Fruit fly (Drosophila melanogaster) whole organism, pupa: ENCODE measurements around the gene CG13069.

Source experiments
- CG10348 ChIP-seq: fragments of 200-800 bp; sonication (Bioruptor generic); IDR thresholded peaks from 2 replicates; pipeline ENCODE4 v1.3.6; 2022; ENCODE audit warnings: missing biosample characterization, missing genetic modification characterization
- CG12605 ChIP-seq: fragments of 200-800 bp; sonication (Bioruptor generic); IDR thresholded peaks from 2 replicates; pipeline ENCODE4 v1.3.6; 2022; ENCODE audit warnings: missing biosample characterization, missing genetic modification characterization
- CG13204 ChIP-seq: fragments of 200-800 bp; sonication (Bioruptor generic); optimal IDR thresholded peaks from 2 replicates; lab custom pipeline; 2018; ENCODE audit warnings: missing biosample characterization, mild to moderate bottlenecking, missing genetic modification characterization, moderate library complexity
- CG14655 ChIP-seq: fragments of 200-800 bp; sonication (Bioruptor generic); optimal IDR thresholded peaks from 3 replicates; lab custom pipeline; 2017; ENCODE audit warnings: mild to moderate bottlenecking, missing biosample characterization, missing genetic modification reagents, missing genetic modification characterization
- CG15710 ChIP-seq: fragments of 200-800 bp; sonication (Bioruptor generic); optimal IDR thresholded peaks from 2 replicates; lab custom pipeline; 2018; ENCODE audit warnings: missing biosample characterization, mild to moderate bottlenecking, missing genetic modification characterization, moderate library complexity
- CG17806 ChIP-seq: fragments of 200-800 bp; sonication (Bioruptor generic); optimal IDR thresholded peaks from 2 replicates; lab custom pipeline; 2018; ENCODE audit warnings: missing biosample characterization, mild to moderate bottlenecking, missing genetic modification characterization, moderate library complexity
- CG32121 ChIP-seq: fragments of 200-800 bp; sonication (Bioruptor generic); IDR thresholded peaks from 2 replicates; pipeline ENCODE4 v1.3.6; 2022; ENCODE audit warnings: missing biosample characterization, missing genetic modification characterization
- CG34367 ChIP-seq: fragments of 200-800 bp; sonication (Bioruptor generic); optimal IDR thresholded peaks from 2 replicates; lab custom pipeline; 2018; ENCODE audit warnings: missing biosample characterization, mild to moderate bottlenecking, missing genetic modification characterization
- CG4496 ChIP-seq: fragments of 200-800 bp; sonication (Bioruptor generic); IDR thresholded peaks from 3 replicates; pipeline ENCODE4 v1.3.6; 2022; ENCODE audit warnings: missing biosample characterization, missing genetic modification characterization
- CG8159 ChIP-seq: fragments of 200-800 bp; sonication (Bioruptor generic); optimal IDR thresholded peaks from 3 replicates; lab custom pipeline; 2018; ENCODE audit warnings: missing biosample characterization, mild to moderate bottlenecking, missing genetic modification characterization, moderate library complexity
- CG8301 ChIP-seq: fragments of 200-800 bp; sonication (Bioruptor generic); optimal IDR thresholded peaks from 2 replicates; lab custom pipeline; 2018; ENCODE audit warnings: missing biosample characterization, mild to moderate bottlenecking, missing genetic modification characterization
- CG9948 ChIP-seq: fragments of 200-800 bp; sonication (Bioruptor generic); optimal IDR thresholded peaks from 2 replicates; lab custom pipeline; 2018; ENCODE audit warnings: missing biosample characterization, mild to moderate bottlenecking, missing genetic modification characterization, moderate library complexity
- D1 ChIP-seq: fragments of 200-800 bp; sonication (Bioruptor generic); optimal IDR thresholded peaks from 2 replicates; lab custom pipeline; 2018; ENCODE audit warnings: missing biosample characterization, mild to moderate bottlenecking, missing genetic modification characterization, moderate library complexity
- EcR ChIP-seq: fragments of 200-800 bp; sonication (Bioruptor generic); optimal IDR thresholded peaks from 3 replicates; lab custom pipeline; 2019; ENCODE audit warnings: missing biosample characterization, missing genetic modification characterization, mild to moderate bottlenecking, moderate library complexity, missing genetic modification reagents
- Ets98B ChIP-seq: fragments of 200-800 bp; sonication (Bioruptor generic); IDR thresholded peaks from 2 replicates; pipeline ENCODE4 v1.3.6; 2022; ENCODE audit warnings: missing biosample characterization, missing genetic modification characterization
- Pif1A ChIP-seq: fragments of 200-800 bp; sonication (Bioruptor generic); optimal IDR thresholded peaks from 3 replicates; lab custom pipeline; 2016; ENCODE audit warnings: missing biosample characterization, missing genetic modification characterization
- Pif1B ChIP-seq: fragments of 200-800 bp; sonication (Bioruptor generic); optimal IDR thresholded peaks from 3 replicates; lab custom pipeline; 2016; ENCODE audit warnings: missing biosample characterization, missing genetic modification characterization
- Snoo ChIP-seq: fragments of 200-800 bp; sonication (Bioruptor generic); optimal IDR thresholded peaks from 3 replicates; lab custom pipeline; 2017; ENCODE audit warnings: missing biosample characterization, mild to moderate bottlenecking, missing genetic modification characterization, inconsistent platforms
- fd96Ca ChIP-seq: fragments of 200-800 bp; sonication (Bioruptor generic); IDR thresholded peaks from 3 replicates; pipeline ENCODE4 v1.3.6; 2022; ENCODE audit warnings: missing biosample characterization, missing genetic modification characterization
- gl ChIP-seq: fragments of 200-800 bp; sonication (Bioruptor generic); optimal IDR thresholded peaks from 2 replicates; lab custom pipeline; 2018; ENCODE audit warnings: missing biosample characterization, mild to moderate bottlenecking, missing genetic modification characterization
- rn ChIP-seq: fragments of 200-800 bp; sonication (Bioruptor generic); IDR thresholded peaks from 2 replicates; pipeline ENCODE4 v1.3.6; 2022; ENCODE audit warnings: missing biosample characterization, missing genetic modification characterization

CG13069 gene

DNA sequence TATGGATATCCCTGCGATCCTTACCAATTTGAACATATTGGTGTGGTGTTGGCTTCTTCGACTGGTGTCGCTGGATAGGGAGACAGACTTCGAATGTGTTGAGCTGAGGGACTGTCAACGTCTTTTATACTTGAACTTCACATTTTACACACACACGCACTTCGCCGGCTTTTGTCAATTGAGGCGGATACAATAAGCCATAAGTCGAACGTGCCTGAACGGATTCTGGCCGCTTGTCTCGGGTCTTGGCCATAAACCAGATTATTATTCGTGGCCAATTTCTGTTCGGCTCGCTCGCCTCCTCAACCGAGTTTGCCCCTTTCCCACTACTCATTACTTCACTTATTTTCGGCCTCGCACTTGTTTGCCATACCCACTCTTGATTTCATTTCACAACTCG is 37.9 kb downstream of the CG13069 start, which contains the start of gene CG13044:
TSS of gene CG13044 (minus strand) at position 101 of the 400 bp plus-strand sequence.
- TF ChIP-seq Pif1B (GFP tag; lab: Kevin White, UChicago) (no peak), Pif1A (GFP tag; lab: Kevin White, UChicago) (no peak), CG10348 (GFP tag; lab: Robert Waterston, UW) (no peak), CG32121 (GFP tag; lab: Robert Waterston, UW) (no peak), CG15710 (no peak), CG9948 (tag; lab: Kevin White, UChicago) (no peak), Ets98B (no peak), Snoo (tag; lab: Kevin White, UChicago) (no peak), CG13204 (GFP tag; lab: Kevin White, UChicago) (no peak), CG12605 (no peak), CG8301 (tag; lab: Kevin White, UChicago) (no peak)

DNA sequence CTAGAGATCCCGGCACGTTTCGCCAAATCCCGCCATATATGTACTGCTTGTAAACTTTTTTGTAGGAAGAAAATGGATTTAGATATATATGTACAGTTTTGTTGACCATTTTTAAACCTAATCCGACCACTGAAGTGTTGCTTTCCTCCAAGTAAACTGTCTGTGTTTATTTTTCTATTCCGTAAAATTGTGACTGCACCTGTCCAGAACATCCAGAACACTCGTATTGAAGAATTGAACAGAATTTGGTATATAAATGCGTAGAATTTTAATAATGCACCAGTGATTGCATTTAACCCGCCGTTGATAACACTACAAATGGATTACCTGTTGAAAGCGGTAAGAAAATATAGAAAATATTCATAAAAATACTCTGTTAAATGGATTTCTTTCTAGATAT is 38.8 kb downstream of the CG13069 start, which contains the start of gene CG43249:
TSS of gene CG43249 (plus strand) at position 301 of the 400 bp plus-strand sequence.
- no peak for TF ChIP-seq Pif1B (GFP tag; lab: Kevin White, UChicago)
- TF ChIP-seq gl, result no peak
- TF ChIP-seq CG34367 (tag; lab: Kevin White, UChicago), result no peak
- TF ChIP-seq CG10348 (GFP tag; lab: Robert Waterston, UW), result no peak
- no peak for TF ChIP-seq Ets98B
- TF ChIP-seq CG4496, result no peak
- TF ChIP-seq CG8301 (tag; lab: Kevin White, UChicago), result no peak
- no peak for TF ChIP-seq Pif1A (GFP tag; lab: Kevin White, UChicago)
- no peak for TF ChIP-seq CG32121 (GFP tag; lab: Robert Waterston, UW)
- TF ChIP-seq CG14655, result no peak
- TF ChIP-seq CG12605, result no peak
- no peak for TF ChIP-seq CG15710
- no peak for TF ChIP-seq fd96Ca
- no peak for TF ChIP-seq rn (GFP tag; lab: Robert Waterston, UW)
- no peak for TF ChIP-seq D1 (tag; lab: Kevin White, UChicago)
- TF ChIP-seq CG17806 (tag; lab: Kevin White, UChicago), result no peak
- no peak for TF ChIP-seq Snoo (tag; lab: Kevin White, UChicago)
- TF ChIP-seq CG8159, result no peak

DNA sequence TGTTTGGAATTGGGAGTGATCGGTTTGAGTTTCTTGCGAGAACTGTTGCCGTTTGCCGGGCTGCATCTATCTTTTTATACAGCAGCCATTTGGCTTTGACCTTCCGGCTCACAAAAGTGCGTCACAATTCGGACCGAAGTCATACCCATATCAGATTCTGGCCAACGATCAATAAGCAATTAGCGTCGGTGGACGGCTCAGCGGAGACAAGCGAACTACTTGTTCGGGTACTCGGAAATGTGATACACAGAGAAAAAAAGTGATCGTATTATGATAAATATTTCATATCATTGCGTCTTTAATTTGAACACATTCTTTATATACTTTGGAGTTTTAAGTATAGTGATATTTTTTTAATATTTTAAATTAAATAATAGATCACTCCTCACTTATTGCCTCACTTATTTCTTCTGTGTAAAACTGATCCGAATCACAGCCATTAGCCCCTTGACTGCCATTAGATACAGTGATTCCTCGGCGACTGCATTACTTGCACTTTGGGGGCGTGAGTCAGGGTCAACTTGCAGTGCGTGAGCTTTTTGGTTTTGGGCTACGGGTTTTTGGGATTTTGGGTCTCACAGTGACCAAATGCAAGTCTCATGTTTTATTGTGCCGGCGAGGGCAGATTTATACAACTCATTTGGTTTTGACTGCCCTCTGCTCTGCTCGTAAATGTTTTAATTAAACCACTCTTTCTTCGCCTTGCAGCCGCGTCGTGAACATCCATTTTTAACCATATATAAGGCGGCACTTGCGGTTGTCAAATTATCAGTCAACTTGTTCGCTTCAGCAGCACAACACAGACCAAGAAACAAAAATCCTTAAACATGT is 40.9 kb downstream of the CG13069 start, which contains the start of the genes CG13043 and CG13063:
TSS of gene CG13043 (minus strand) at position 51 of the 831 bp plus-strand sequence.
TSS of gene CG13063 (plus strand) at position 781 of the 831 bp plus-strand sequence.
- no peak for TF ChIP-seq Ets98B
- TF ChIP-seq CG12605, result no peak
- TF ChIP-seq EcR (GFP tag; lab: Kevin White, UChicago), result no peak
- TF ChIP-seq, all 21 proteins: peak for 0

dm6 chr3L:16308380-16308779 is 43.2 kb downstream of the CG13069 start, which contains the start of gene CG13042:
CG13042 (minus strand) TSS chr3L:16308480.
- TF ChIP-seq CG15710 (no peak), CG4496 (0 out of 3 replicates have a peak, but pooled peaks have one; percentile 37)
- TF ChIP-seq, all 21 proteins: peak for 1

DNA sequence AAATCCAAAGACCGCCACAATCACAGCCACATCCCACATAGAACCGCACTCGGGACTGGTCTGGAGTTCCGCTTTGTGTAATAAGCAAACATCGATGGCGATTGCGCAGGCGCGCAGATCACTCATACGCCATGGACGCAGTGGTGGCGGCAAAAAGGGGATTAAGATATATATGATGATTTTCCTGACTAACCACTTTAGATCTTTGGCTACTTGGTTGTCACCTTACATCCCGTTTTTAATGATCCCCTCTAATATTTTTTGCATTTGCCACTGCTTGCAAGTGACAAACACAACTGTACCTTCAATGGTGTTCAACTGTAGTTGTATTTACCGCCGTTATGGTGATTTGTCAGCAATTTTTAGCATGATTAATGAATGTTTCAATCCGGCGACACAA is 44.8 kb downstream of the CG13069 start:
- TF ChIP-seq CG32121 (GFP tag; lab: Robert Waterston, UW), result peak; percentile 48; the same call in 1 of the 2 replicates
- peak; percentile 13 for TF ChIP-seq Pif1A (GFP tag; lab: Kevin White, UChicago)
- no peak for TF ChIP-seq EcR (GFP tag; lab: Kevin White, UChicago)
- no peak for TF ChIP-seq gl
- TF ChIP-seq CG12605, result no peak
- no peak for TF ChIP-seq CG15710
- no peak for TF ChIP-seq D1 (tag; lab: Kevin White, UChicago)
- peak; percentile 89 for TF ChIP-seq fd96Ca
- no peak for TF ChIP-seq Pif1B (GFP tag; lab: Kevin White, UChicago)
- TF ChIP-seq CG8159, result no peak
- peak; percentile 78 for TF ChIP-seq CG14655
- peak; percentile 9 for TF ChIP-seq CG17806 (tag; lab: Kevin White, UChicago)
- no peak for TF ChIP-seq Snoo (tag; lab: Kevin White, UChicago)
- TF ChIP-seq CG8301 (tag; lab: Kevin White, UChicago), result peak; percentile 74
- peak; percentile 42; the same call in 1 of the 2 replicates for TF ChIP-seq rn (GFP tag; lab: Robert Waterston, UW)
- no peak for TF ChIP-seq CG13204 (GFP tag; lab: Kevin White, UChicago)
- peak; percentile 84 for TF ChIP-seq Ets98B
- no peak for TF ChIP-seq CG9948 (tag; lab: Kevin White, UChicago)
- TF ChIP-seq CG34367 (tag; lab: Kevin White, UChicago), result no peak
- peak; percentile 51 for TF ChIP-seq CG10348 (GFP tag; lab: Robert Waterston, UW)
- TF ChIP-seq CG4496, result peak; percentile 86
- TF ChIP-seq, all 21 proteins: peak for 10

dm6 chr3L:16313985-16314384 is 48.8 kb downstream of the CG13069 start, which contains the start of gene CG13062:
CG13062 (plus strand) TSS chr3L:16314285.
- TF ChIP-seq CG32121 (GFP tag; lab: Robert Waterston, UW), result 0 out of 2 replicates have a peak, but pooled peaks have one; percentile 21
- no peak for TF ChIP-seq CG8159
- TF ChIP-seq, all 21 proteins: peak for 1
